Worm (Caenorhabditis elegans) whole organism, mixed stage, embryonic: ENCODE results near the gene T28F12.1.

Source experiments
- ceh-83 ChIP-seq: fragments of 200-800 bp; sonication (Bioruptor generic); optimal IDR thresholded peaks from 2 replicates; lab custom pipeline; 2018; ENCODE audit warnings: mild to moderate bottlenecking, missing genetic modification characterization, missing compliant biosample characterization
- elt-3 ChIP-seq: fragments of 150-350 bp; optimal IDR thresholded peaks from 2 replicates; lab custom pipeline; 2014; ENCODE audit warnings: missing biosample characterization, missing genetic modification characterization
- lin-13 ChIP-seq: fragments of 150-350 bp; optimal IDR thresholded peaks from 2 replicates; lab custom pipeline; 2014; ENCODE audit warnings: missing biosample characterization, missing genetic modification characterization
- lin-32 ChIP-seq: fragments of 200-800 bp; sonication (Bioruptor generic); optimal IDR thresholded peaks from 2 replicates; lab custom pipeline; 2018; ENCODE audit warnings: mild to moderate bottlenecking, missing genetic modification characterization, missing compliant biosample characterization
- lsy-2 ChIP-seq: fragments of 150-350 bp; optimal IDR thresholded peaks from 2 replicates; lab custom pipeline; 2014; ENCODE audit warnings: missing biosample characterization, missing genetic modification characterization
- mab-5 ChIP-seq: fragments of 150-350 bp; optimal IDR thresholded peaks from 2 replicates; lab custom pipeline; 2014; ENCODE audit warnings: missing biosample characterization, missing genetic modification characterization
- ztf-11 ChIP-seq: fragments of 150-350 bp; optimal IDR thresholded peaks from 2 replicates; lab custom pipeline; 2014; ENCODE audit warnings: missing biosample characterization, missing genetic modification characterization

DNA sequence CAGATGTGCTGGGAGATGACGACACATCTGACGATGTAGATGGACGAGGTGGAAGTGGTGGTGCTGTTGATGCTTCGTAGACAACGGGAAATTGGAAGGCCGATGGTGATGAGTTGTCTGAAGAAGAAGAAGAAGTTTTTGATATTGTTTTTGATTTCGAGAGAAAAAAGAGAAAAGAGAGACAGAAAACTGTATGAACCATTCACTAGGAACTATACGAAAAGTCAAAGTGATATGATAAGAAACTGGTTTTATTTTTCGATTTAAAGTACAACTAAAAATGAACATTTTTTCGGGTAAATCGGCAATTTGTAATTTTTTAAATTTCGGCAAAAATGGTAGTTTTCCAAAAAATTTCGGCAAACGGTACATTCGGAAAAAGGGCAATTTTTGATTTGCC lies 5.8 kb downstream of the T28F12.1 start:
- TF ChIP-seq ztf-11 = no peak
- no peak for TF ChIP-seq lin-13 (tag; lab: Kevin White, UChicago)
- TF ChIP-seq mab-5 = no peak
- no peak for TF ChIP-seq elt-3 (tag; lab: Kevin White, UChicago)
- TF ChIP-seq lsy-2 (tag; lab: Kevin White, UChicago) = no peak
- no peak for TF ChIP-seq lin-32
- no peak for TF ChIP-seq ceh-83 (GFP tag; lab: Kevin White, UChicago)
